Worm (Caenorhabditis elegans): ENCODE measurements around the gene Y41C4A.12.

DNA sequence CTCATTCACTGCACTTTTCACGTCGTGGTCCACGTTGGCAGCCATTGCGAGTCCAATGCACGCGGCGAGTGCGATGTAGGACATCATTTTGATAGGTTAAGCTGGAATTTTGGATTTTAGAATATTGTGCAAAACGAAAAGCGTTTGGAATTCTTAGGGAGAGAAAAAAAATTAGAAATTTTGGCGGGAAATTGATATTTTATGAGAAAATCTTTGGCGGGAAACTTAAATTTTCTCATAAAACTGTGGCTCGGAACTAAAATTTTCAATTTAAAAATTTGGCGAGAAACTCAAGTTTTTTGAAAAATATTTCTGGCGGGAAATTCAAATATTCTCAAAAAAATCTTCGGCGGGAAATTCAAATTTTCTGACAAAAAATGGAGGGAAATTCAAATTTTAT, 11.0 kb upstream of the Y41C4A.12 start, which contains the start of gene sup-1:
- TF ChIP-seq ama-1 (optimal IDR thresholded peaks at IDR 0.05) (no peak), pha-4 (tag; optimal IDR thresholded peaks at IDR 0.05) (no peak), ceh-22 (tag; optimal IDR thresholded peaks at IDR 0.05) (no peak), tbx-2 (tag; optimal IDR thresholded peaks at IDR 0.05) (no peak), C08G9.2 (tag; optimal IDR thresholded peaks at IDR 0.05) (no peak), ceh-19 (GFP tag; optimal IDR thresholded peaks at IDR 0.05) (no peak), pag-3 (tag; optimal IDR thresholded peaks at IDR 0.05; ENCODE audit: borderline replicate concordance) (no peak)

Measured in whole organism, late embryonic.